Worm (Caenorhabditis elegans): ENCODE measurements around the gene msp-76.

DNA sequence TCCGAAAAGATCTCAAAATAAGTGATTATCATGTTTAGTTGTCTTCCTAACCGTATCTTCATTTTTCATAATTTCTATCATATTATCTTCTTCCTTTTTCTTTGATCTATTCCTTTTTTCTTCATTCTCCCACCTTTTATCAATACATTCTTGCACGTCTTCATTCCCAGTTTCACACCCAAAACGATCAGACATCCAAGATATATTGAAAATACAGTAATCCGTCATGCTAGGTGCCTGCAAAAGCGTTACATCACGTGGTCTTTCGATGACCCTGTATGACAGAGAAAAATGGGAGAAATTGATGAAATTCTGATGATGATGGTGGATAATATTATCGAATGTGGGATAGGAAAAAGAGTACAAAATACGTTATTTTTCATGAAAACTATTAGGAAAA is 16.4 kb upstream of the msp-76 start:
- TF ChIP-seq nhr-237 (tag; optimal IDR thresholded peaks at IDR 0.05), result no peak
- TF ChIP-seq lin-11 (tag; optimal IDR thresholded peaks at IDR 0.05), result no peak
- no peak for TF ChIP-seq elt-3 (tag; optimal IDR thresholded peaks at IDR 0.05)
- TF ChIP-seq skn-1 (tag; optimal IDR thresholded peaks at IDR 0.05), result no peak
- TF ChIP-seq alr-1 (tag; optimal IDR thresholded peaks at IDR 0.05), result no peak
- no peak for TF ChIP-seq ama-1 (optimal IDR thresholded peaks at IDR 0.05)
- TF ChIP-seq nhr-10 (tag; optimal IDR thresholded peaks at IDR 0.05), result no peak
- peak; percentile 34 for TF ChIP-seq blmp-1 (tag; optimal IDR thresholded peaks at IDR 0.05; ENCODE audit: insufficient read depth)
- peak; percentile 84 for TF ChIP-seq sma-3 (GFP tag; optimal IDR thresholded peaks at IDR 0.05)
